Worm (Caenorhabditis elegans) whole organism, L4 larva: ENCODE data around the gene ZK809.9.

Source experiments
- R02D3.7 ChIP-seq: fragments of 150-350 bp; sonication (generic microtip); optimal IDR thresholded peaks from 3 replicates; lab custom pipeline; 2014; ENCODE audit warnings: missing biosample characterization, missing genetic modification characterization
- ZK546.5 ChIP-seq, 2 experiments: sonication (generic microtip); optimal IDR thresholded peaks; 2 replicates each; lab custom pipeline; 2017; ENCODE audit warnings: missing biosample characterization in 2 of 2, missing genetic modification characterization in 2 of 2
- aha-1 ChIP-seq: fragments of 150-350 bp; peaks from one replicate; lab custom pipeline; 2014; ENCODE audit warnings: missing biosample characterization, missing genetic modification characterization
- ama-1 ChIP-seq: fragments of 150-350 bp; optimal IDR thresholded peaks from 2 replicates; lab custom pipeline; 2014; ENCODE audit warnings: inconsistent platforms, mixed read lengths
- mdl-1 ChIP-seq, 2 experiments: fragments of 150-350 bp in 1 of 2; sonication (generic microtip) in 1 of 2; optimal IDR thresholded peaks; 2 replicates each; lab custom pipeline; 2014 to 2017; ENCODE audit warnings: missing biosample characterization in 2 of 2, missing genetic modification characterization in 2 of 2
- nhr-11 ChIP-seq: fragments of 150-350 bp; optimal IDR thresholded peaks from 2 replicates; lab custom pipeline; 2014; ENCODE audit warnings: missing biosample characterization, missing genetic modification characterization
- nhr-111 ChIP-seq: fragments of 200-800 bp; sonication (Bioruptor generic); optimal IDR thresholded peaks from 2 replicates; lab custom pipeline; 2018; ENCODE audit warnings: mild to moderate bottlenecking, missing genetic modification characterization, missing compliant biosample characterization
- pha-4 ChIP-seq, 2 experiments: fragments of 150-350 bp in 1 of 2; fragments of 200-800 bp in 1 of 2; sonication (Bioruptor generic) in 1 of 2; IDR thresholded peaks in 1 of 2; optimal IDR thresholded peaks in 1 of 2; 2 replicates each; pipeline versions ENCODE4 v1.3.6 to Lab custom; 2014 to 2022; ENCODE audit warnings: missing genetic modification characterization in 2 of 2, missing genetic modification reagents in 2 of 2, missing biosample characterization in 1 of 2, missing compliant biosample characterization in 1 of 2
- tra-1 ChIP-seq: fragments of 200-800 bp; sonication (Bioruptor generic); IDR thresholded peaks from 2 replicates; pipeline ENCODE4 v1.3.6; 2022; ENCODE audit warnings: missing genetic modification reagents, missing genetic modification characterization, missing compliant biosample characterization
- unc-39 ChIP-seq: sonication (generic microtip); optimal IDR thresholded peaks from 2 replicates; lab custom pipeline; 2017; ENCODE audit warnings: missing biosample characterization, missing genetic modification characterization
- unc-62 ChIP-seq, 3 experiments: fragments of 150-350 bp in 1 of 3; sonication (generic microtip); optimal IDR thresholded peaks in 2 of 3; peaks in 1 of 3; 1 replicate in 1 of 3; 2 replicates in 2 of 3; lab custom pipeline; 2014 to 2017; ENCODE audit warnings: missing biosample characterization in 3 of 3, missing genetic modification characterization in 3 of 3, missing genetic modification reagents in 3 of 3, missing genotype in 1 of 3
- ztf-11 ChIP-seq: fragments of 150-350 bp; optimal IDR thresholded peaks from 2 replicates; lab custom pipeline; 2014; ENCODE audit warnings: missing biosample characterization, missing genetic modification characterization

DNA sequence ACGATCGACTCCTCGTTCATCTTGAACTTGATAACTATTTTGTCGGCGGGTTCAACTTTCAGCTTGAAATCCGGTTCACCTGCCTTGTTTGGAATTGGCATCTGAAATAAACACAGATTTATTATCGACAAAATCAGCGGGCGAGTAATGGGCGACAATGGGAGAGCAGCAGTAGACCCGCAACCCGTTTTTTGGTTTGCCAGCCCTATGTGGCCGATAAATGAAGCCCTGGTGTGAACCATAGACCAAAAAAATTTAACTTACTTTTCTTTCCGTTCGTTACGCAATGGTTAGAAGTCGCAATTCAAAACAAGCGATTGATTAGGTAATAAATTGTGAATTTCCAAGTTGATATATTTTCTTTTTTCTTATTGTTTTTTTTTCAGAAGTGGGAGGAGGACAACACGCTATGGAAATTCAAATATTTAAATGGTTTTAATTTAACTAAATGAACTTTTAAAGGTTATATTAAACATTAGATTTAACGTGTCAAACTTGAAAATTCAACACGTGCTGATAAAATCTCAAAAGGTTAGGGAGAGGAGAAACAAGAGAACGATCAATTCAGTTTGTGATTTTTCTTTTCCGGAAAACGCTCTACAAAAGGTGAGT, 38.7 kb downstream of the ZK809.9 start, which contains the start of the genes T22B3.3 and alg-3:
- no peak for TF ChIP-seq R02D3.7 (tag; lab: Kevin White, UChicago)
- no peak for TF ChIP-seq tra-1 (GFP tag; lab: Robert Waterston, UW)
- no peak for TF ChIP-seq nhr-111
- no peak for TF ChIP-seq aha-1
- TF ChIP-seq nhr-11 = no peak
- no peak for TF ChIP-seq ztf-11 (tag; lab: Kevin White, UChicago)
- TF ChIP-seq unc-62 (GFP tag; optimal IDR thresholded peaks at IDR 0.05 in 1 of 2; lab: Kevin White, UChicago) = no peak
- no peak for TF ChIP-seq unc-62 (tag; optimal IDR thresholded peaks at IDR 0.05; lab: Kevin White, UChicago)
- no peak for TF ChIP-seq ama-1 (lab: Kevin White, UChicago)
- no peak for TF ChIP-seq mdl-1 (tag; optimal IDR thresholded peaks at IDR 0.05; lab: Kevin White, UChicago)
- TF ChIP-seq pha-4 (GFP tag; IDR thresholded peaks at IDR 0.05; lab: Robert Waterston, UW) = no peak
- TF ChIP-seq pha-4 (tag; optimal IDR thresholded peaks at IDR 0.05; lab: Kevin White, UChicago) = no peak
- TF ChIP-seq ZK546.5 (tag; optimal IDR thresholded peaks at IDR 0.05; lab: Kevin White, UChicago) = no peak
- TF ChIP-seq unc-39 (tag; lab: Kevin White, UChicago) = no peak
